Worm (Caenorhabditis elegans): ENCODE results near the gene irld-50.
A peak's percentile ranks its signal among the peaks of the same experiment; 100 is the strongest.

Gene irld-50

DNA sequence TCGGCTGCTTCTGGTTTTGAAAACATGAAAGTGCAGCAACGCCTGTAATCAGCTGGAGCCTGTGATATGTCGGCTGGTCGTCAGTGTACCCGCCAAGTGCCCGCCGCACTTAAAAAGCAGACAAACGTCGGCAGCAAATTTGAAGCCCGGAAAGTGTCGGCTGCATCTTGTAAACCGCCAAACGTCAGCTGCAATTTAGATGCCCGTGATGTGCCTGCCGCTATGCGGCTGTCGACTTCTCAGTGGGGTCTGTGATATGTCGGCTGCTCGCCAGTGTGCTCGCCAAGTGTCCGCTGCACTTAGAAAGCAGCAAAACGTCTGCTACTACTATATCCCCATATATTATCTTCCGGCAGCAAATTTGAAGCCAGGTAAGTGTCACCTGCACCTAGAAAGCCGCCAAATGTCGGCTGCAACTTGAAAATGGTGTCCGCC lies 43.3 kb upstream of the irld-50 start (continued):
- TF ChIP-seq hlh-11 (tag; optimal IDR thresholded peaks at IDR 0.05) (peak; percentile 38), mes-2 (tag; optimal IDR thresholded peaks at IDR 0.05; ENCODE audit: poor library complexity, severe bottlenecking) (peak; percentile 4), zag-1 (tag; optimal IDR thresholded peaks at IDR 0.05) (no peak)

DNA sequence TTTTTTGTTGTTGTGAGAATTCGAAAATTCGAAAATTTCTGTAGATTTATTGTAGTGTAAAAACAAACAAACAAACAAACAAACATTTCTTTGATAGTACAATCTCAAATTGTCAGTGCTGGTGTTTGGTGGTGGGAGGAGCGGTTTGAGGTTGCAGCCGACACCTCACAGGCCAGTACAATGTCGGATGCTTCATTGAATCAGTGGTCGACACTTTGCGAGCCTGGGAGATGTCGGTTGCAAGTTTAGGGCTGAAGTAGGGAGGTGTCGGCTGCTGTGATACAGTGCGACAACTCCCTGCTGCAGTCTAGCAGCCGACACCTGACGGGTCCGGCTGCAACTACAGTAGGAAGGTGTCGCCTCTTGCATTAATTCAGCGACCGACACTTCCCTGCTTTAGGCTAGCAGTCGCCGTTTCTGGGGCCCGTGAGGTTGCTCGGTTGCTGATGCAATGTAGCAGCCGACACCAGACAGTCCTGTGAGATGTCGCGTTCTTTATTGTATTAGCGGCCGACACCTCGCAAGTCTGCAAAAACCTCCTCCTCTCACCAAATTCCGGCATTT lies 42.2 kb upstream of the irld-50 start:
- no peak for TF ChIP-seq egl-43 (GFP tag; IDR thresholded peaks at IDR 0.05)
- no peak for TF ChIP-seq unc-39 (tag; optimal IDR thresholded peaks at IDR 0.05)
- TF ChIP-seq mxl-3 (GFP tag; optimal IDR thresholded peaks at IDR 0.05): no peak
- no peak for TF ChIP-seq pqm-1 (tag; optimal IDR thresholded peaks at IDR 0.05)
- TF ChIP-seq skn-1 (tag; optimal IDR thresholded peaks at IDR 0.05): no peak
- TF ChIP-seq nhr-10 (tag; optimal IDR thresholded peaks at IDR 0.05): no peak
- TF ChIP-seq dmd-9 (GFP tag; IDR thresholded peaks at IDR 0.05): no peak
- TF ChIP-seq fkh-10 (GFP tag; optimal IDR thresholded peaks at IDR 0.05): no peak
- TF ChIP-seq lsy-2 (tag; optimal IDR thresholded peaks at IDR 0.05): peak in 1 of 2 experiments; percentile 1
- no peak for TF ChIP-seq fos-1 (tag; optimal IDR thresholded peaks at IDR 0.05)
- TF ChIP-seq aly-2 (tag; optimal IDR thresholded peaks at IDR 0.05): no peak
- TF ChIP-seq lin-39 (tag; optimal IDR thresholded peaks at IDR 0.05): no peak
- 0 out of 2 replicates have a peak, but pooled peaks have one; percentile 9 for TF ChIP-seq lin-38 (GFP tag; IDR thresholded peaks at IDR 0.05)
- no peak for TF ChIP-seq nhr-237 (tag; optimal IDR thresholded peaks at IDR 0.05)
- TF ChIP-seq lin-29 (GFP tag; IDR thresholded peaks at IDR 0.05): no peak
- no peak for TF ChIP-seq daf-19 (GFP tag; conservative IDR thresholded peaks at IDR 0.05)
- no peak for TF ChIP-seq mes-2 (tag; optimal IDR thresholded peaks at IDR 0.05; ENCODE audit: poor library complexity, severe bottlenecking)
- no peak for TF ChIP-seq madf-5 (GFP tag; IDR thresholded peaks at IDR 0.05)
- no peak for TF ChIP-seq lim-7 (GFP tag; IDR thresholded peaks at IDR 0.05)
- no peak for TF ChIP-seq nhr-6 (tag; optimal IDR thresholded peaks at IDR 0.05)
- peak; percentile 9 for TF ChIP-seq aha-1 (tag)
- TF ChIP-seq attf-4 (tag; optimal IDR thresholded peaks at IDR 0.05): no peak
- no peak for TF ChIP-seq F44E2.7 (GFP tag; IDR thresholded peaks at IDR 0.05)
- no peak for TF ChIP-seq mxl-2 (GFP tag; conservative IDR thresholded peaks at IDR 0.05)
- TF ChIP-seq tra-1 (GFP tag; IDR thresholded peaks at IDR 0.05): 0 out of 2 replicates have a peak, but pooled peaks have one; percentile 16
- no peak for TF ChIP-seq dpl-1 (GFP tag; optimal IDR thresholded peaks at IDR 0.05)
- no peak for TF ChIP-seq nhr-111 (GFP tag; optimal IDR thresholded peaks at IDR 0.05)
- no peak for TF ChIP-seq ceh-62 (tag; optimal IDR thresholded peaks at IDR 0.05)
- no peak for TF ChIP-seq ces-1 (GFP tag; optimal IDR thresholded peaks at IDR 0.05)
- no peak for TF ChIP-seq madf-9 (GFP tag; conservative IDR thresholded peaks at IDR 0.05)
- no peak for TF ChIP-seq dve-1 (tag; optimal IDR thresholded peaks at IDR 0.05; ENCODE audit: insufficient read depth)
- TF ChIP-seq hlh-30 (tag; optimal IDR thresholded peaks at IDR 0.05; ENCODE audit: insufficient read depth): no peak
- TF ChIP-seq hlh-11 (tag; optimal IDR thresholded peaks at IDR 0.05): no peak
- peak; percentile 61 for TF ChIP-seq set-16 (GFP tag; IDR thresholded peaks at IDR 0.05)
- peak; percentile 37 for TF ChIP-seq lin-13 (GFP tag; optimal IDR thresholded peaks at IDR 0.05)
- TF ChIP-seq nhr-76 (tag; optimal IDR thresholded peaks at IDR 0.05): no peak
- TF ChIP-seq lin-15B (tag; optimal IDR thresholded peaks at IDR 0.05): no peak
- no peak for TF ChIP-seq F26F4.8 (GFP tag; conservative IDR thresholded peaks at IDR 0.05)
- TF ChIP-seq nhr-42 (GFP tag; IDR thresholded peaks at IDR 0.05): no peak
- peak; percentile 36; the same call in 1 of the 2 replicates for TF ChIP-seq dmd-8 (GFP tag; IDR thresholded peaks at IDR 0.05)
